Worm (Caenorhabditis elegans) whole organism, L2 larva: ENCODE results near the gene C06H5.11.
"Not testable (repeated sequence)": the region's sequence is repeated elsewhere in the genome, so short reads cannot be mapped to it uniquely, and the experiment has no call there.

ENCODE experiments used
- C34F6.9 ChIP-seq: fragments of 150-350 bp; optimal IDR thresholded peaks from 2 replicates; lab custom pipeline; 2014; ENCODE audit warnings: missing biosample characterization, missing genetic modification characterization
- F13H6.1 ChIP-seq: sonication (generic microtip); optimal IDR thresholded peaks from 2 replicates; lab custom pipeline; 2016; ENCODE audit warnings: missing genetic modification characterization, missing compliant biosample characterization
- R02D3.7 ChIP-seq: fragments of 150-350 bp; optimal IDR thresholded peaks from 2 replicates; lab custom pipeline; 2014; ENCODE audit warnings: missing biosample characterization, missing genetic modification characterization
- Y55F3AM.14 ChIP-seq: fragments of 200-800 bp; sonication (Bioruptor generic); optimal IDR thresholded peaks from 2 replicates; lab custom pipeline; 2018; ENCODE audit warnings: mild to moderate bottlenecking, missing genetic modification characterization, missing compliant biosample characterization
- ZK546.5 ChIP-seq: sonication (generic microtip); optimal IDR thresholded peaks from 2 replicates; lab custom pipeline; 2017; ENCODE audit warnings: missing biosample characterization, missing genetic modification characterization
- alr-1 ChIP-seq: fragments of 150-350 bp; optimal IDR thresholded peaks from 2 replicates; lab custom pipeline; 2014; ENCODE audit warnings: missing biosample characterization, missing genetic modification characterization
- aly-2 ChIP-seq: fragments of 150-350 bp; optimal IDR thresholded peaks from 2 replicates; lab custom pipeline; 2014; ENCODE audit warnings: missing biosample characterization, missing genetic modification characterization
- ama-1 ChIP-seq: fragments of 150-350 bp; optimal IDR thresholded peaks from 2 replicates; lab custom pipeline; 2018; ENCODE audit warnings: inconsistent platforms
- blmp-1 ChIP-seq: sonication (generic microtip); optimal IDR thresholded peaks from 2 replicates; lab custom pipeline; 2017; ENCODE audit warnings: missing genetic modification characterization, mild to moderate bottlenecking, missing compliant biosample characterization, antibody characterized with exemption, moderate library complexity; ENCODE audit not compliant: insufficient read depth
- ceh-16 ChIP-seq: fragments of 150-350 bp; optimal IDR thresholded peaks from 2 replicates; lab custom pipeline; 2014; ENCODE audit warnings: missing biosample characterization, missing genetic modification characterization
- ceh-82 ChIP-seq: fragments of 150-350 bp; optimal IDR thresholded peaks from 2 replicates; lab custom pipeline; 2014; ENCODE audit warnings: missing biosample characterization, missing genetic modification characterization
- crh-2 ChIP-seq: sonication (generic microtip); optimal IDR thresholded peaks from 2 replicates; lab custom pipeline; 2017; ENCODE audit warnings: missing biosample characterization, missing genetic modification characterization
- dmd-4 ChIP-seq: sonication (generic microtip); optimal IDR thresholded peaks from 2 replicates; lab custom pipeline; 2017; ENCODE audit warnings: missing biosample characterization, missing genetic modification characterization
- egl-27 ChIP-seq: sonication (generic microtip); optimal IDR thresholded peaks from 3 replicates; lab custom pipeline; 2017; ENCODE audit warnings: missing biosample characterization, missing genetic modification reagents, missing genetic modification characterization
- elt-1 ChIP-seq: fragments of 150-350 bp; optimal IDR thresholded peaks from 2 replicates; lab custom pipeline; 2014; ENCODE audit warnings: missing biosample characterization, missing genetic modification characterization
- elt-3 ChIP-seq: sonication (generic microtip); optimal IDR thresholded peaks from 2 replicates; lab custom pipeline; 2017; ENCODE audit warnings: missing biosample characterization, missing genetic modification characterization
- fos-1 ChIP-seq: fragments of 150-350 bp; optimal IDR thresholded peaks from 2 replicates; lab custom pipeline; 2014; ENCODE audit warnings: missing biosample characterization, missing genetic modification characterization
- gmeb-1 ChIP-seq: fragments of 150-350 bp; optimal IDR thresholded peaks from 2 replicates; lab custom pipeline; 2014; ENCODE audit warnings: missing biosample characterization, missing genetic modification characterization
- lin-11 ChIP-seq: fragments of 150-350 bp; sonication (generic microtip); optimal IDR thresholded peaks from 2 replicates; lab custom pipeline; 2014; ENCODE audit warnings: missing biosample characterization, missing genetic modification characterization, inconsistent platforms, mixed read lengths
- lin-13 ChIP-seq: fragments of 150-350 bp; optimal IDR thresholded peaks from 2 replicates; lab custom pipeline; 2014; ENCODE audit warnings: missing biosample characterization, missing genetic modification reagents, missing genetic modification characterization
- lin-39 ChIP-seq: fragments of 150-350 bp; optimal IDR thresholded peaks from 2 replicates; lab custom pipeline; 2014; ENCODE audit warnings: missing biosample characterization, missing genetic modification reagents, missing genetic modification characterization
- lsy-2 ChIP-seq, 2 experiments: fragments of 150-350 bp in 1 of 2; sonication (generic microtip) in 1 of 2; optimal IDR thresholded peaks; 2 replicates each; lab custom pipeline; 2014 to 2017; ENCODE audit warnings: missing biosample characterization in 2 of 2, missing genetic modification characterization in 2 of 2
- mab-5 ChIP-seq: fragments of 150-350 bp; optimal IDR thresholded peaks from 2 replicates; lab custom pipeline; 2014; ENCODE audit warnings: missing biosample characterization, missing genetic modification characterization
- mbf-1 ChIP-seq: sonication (generic microtip); optimal IDR thresholded peaks from 2 replicates; lab custom pipeline; 2017; ENCODE audit warnings: missing biosample characterization, missing genetic modification characterization
- mdl-1 ChIP-seq, 2 experiments: fragments of 150-350 bp in 1 of 2; sonication (generic microtip) in 1 of 2; optimal IDR thresholded peaks; 2 replicates each; lab custom pipeline; 2017; ENCODE audit warnings: missing biosample characterization in 2 of 2, missing genetic modification characterization in 2 of 2
- nhr-10 ChIP-seq: sonication (generic microtip); optimal IDR thresholded peaks from 2 replicates; lab custom pipeline; 2017; ENCODE audit warnings: missing biosample characterization, missing genetic modification characterization
- nhr-11 ChIP-seq: fragments of 150-350 bp; optimal IDR thresholded peaks from 2 replicates; lab custom pipeline; 2014; ENCODE audit warnings: missing biosample characterization, missing genetic modification characterization
- nhr-12 ChIP-seq: fragments of 150-350 bp; optimal IDR thresholded peaks from 2 replicates; lab custom pipeline; 2014; ENCODE audit warnings: missing biosample characterization, missing genetic modification characterization
- nhr-129 ChIP-seq: fragments of 150-350 bp; optimal IDR thresholded peaks from 2 replicates; lab custom pipeline; 2014; ENCODE audit warnings: missing biosample characterization, missing genetic modification characterization
- nhr-21 ChIP-seq: fragments of 150-350 bp; optimal IDR thresholded peaks from 2 replicates; lab custom pipeline; 2014; ENCODE audit warnings: missing biosample characterization, missing genetic modification characterization
- nhr-23 ChIP-seq: fragments of 150-350 bp; optimal IDR thresholded peaks from 2 replicates; lab custom pipeline; 2014; ENCODE audit warnings: missing biosample characterization, missing genetic modification reagents, missing genetic modification characterization
- nhr-237 ChIP-seq: fragments of 150-350 bp; optimal IDR thresholded peaks from 2 replicates; lab custom pipeline; 2014; ENCODE audit warnings: missing biosample characterization, missing genetic modification characterization
- nhr-25 ChIP-seq: fragments of 150-350 bp; sonication (generic microtip); optimal IDR thresholded peaks from 3 replicates; lab custom pipeline; 2014; ENCODE audit warnings: missing biosample characterization, missing genetic modification characterization
- nhr-6 ChIP-seq: fragments of 150-350 bp; optimal IDR thresholded peaks from 2 replicates; lab custom pipeline; 2014; ENCODE audit warnings: missing biosample characterization, missing genetic modification characterization
- nhr-77 ChIP-seq: fragments of 150-350 bp; optimal IDR thresholded peaks from 2 replicates; lab custom pipeline; 2014; ENCODE audit warnings: missing biosample characterization, missing genetic modification characterization
- peb-1 ChIP-seq: fragments of 150-350 bp; optimal IDR thresholded peaks from 2 replicates; lab custom pipeline; 2014; ENCODE audit warnings: missing biosample characterization, missing genetic modification characterization
- sem-4 ChIP-seq: fragments of 150-350 bp; optimal IDR thresholded peaks from 2 replicates; lab custom pipeline; 2014; ENCODE audit warnings: missing biosample characterization, missing genetic modification reagents, missing genetic modification characterization
- skn-1 ChIP-seq: sonication (generic microtip); optimal IDR thresholded peaks from 2 replicates; lab custom pipeline; 2017; ENCODE audit warnings: missing biosample characterization, missing genetic modification characterization
- sma-3 ChIP-seq: sonication (generic microtip); optimal IDR thresholded peaks from 2 replicates; lab custom pipeline; 2016; ENCODE audit warnings: missing genetic modification reagents, missing genetic modification characterization, missing compliant biosample characterization
- sma-9 ChIP-seq, 2 experiments: fragments of 150-350 bp in 1 of 2; sonication (generic microtip) in 1 of 2; optimal IDR thresholded peaks; 2 replicates each; lab custom pipeline; 2014 to 2016; ENCODE audit warnings: missing genetic modification characterization in 2 of 2, mild to moderate bottlenecking in 1 of 2, missing biosample characterization in 1 of 2, missing compliant biosample characterization in 1 of 2, missing genetic modification reagents in 1 of 2, moderate library complexity in 1 of 2
- snpc-4 ChIP-seq: fragments of 150-350 bp; optimal IDR thresholded peaks from 2 replicates; lab custom pipeline; 2014; ENCODE audit warnings: missing biosample characterization, missing genetic modification characterization
- unc-39 ChIP-seq: fragments of 150-350 bp; optimal IDR thresholded peaks from 2 replicates; lab custom pipeline; 2014; ENCODE audit warnings: missing biosample characterization, missing genetic modification characterization
- unc-55 ChIP-seq: fragments of 150-350 bp; sonication (generic microtip); optimal IDR thresholded peaks from 3 replicates; lab custom pipeline; 2014; ENCODE audit warnings: missing biosample characterization, missing genetic modification reagents, missing genetic modification characterization
- unc-62 ChIP-seq: fragments of 150-350 bp; optimal IDR thresholded peaks from 2 replicates; lab custom pipeline; 2014; ENCODE audit warnings: missing biosample characterization, missing genetic modification reagents, missing genetic modification characterization
- zag-1 ChIP-seq: fragments of 150-350 bp; optimal IDR thresholded peaks from 2 replicates; lab custom pipeline; 2014; ENCODE audit warnings: missing biosample characterization, missing genetic modification characterization
- ztf-1 ChIP-seq: fragments of 200-800 bp; sonication (Bioruptor generic); conservative IDR thresholded peaks from 2 replicates; pipeline ENCODE4 v1.3.6; 2022; ENCODE audit warnings: missing genetic modification characterization, missing compliant biosample characterization
- ztf-11 ChIP-seq: sonication (generic microtip); optimal IDR thresholded peaks from 2 replicates; lab custom pipeline; 2017; ENCODE audit warnings: missing biosample characterization, missing genetic modification characterization
- ztf-4 ChIP-seq: fragments of 150-350 bp; optimal IDR thresholded peaks from 2 replicates; lab custom pipeline; 2014; ENCODE audit warnings: missing biosample characterization, missing genetic modification characterization

C06H5.11 gene

ce11 chrV:17924095-17925000 lies 30.5 kb upstream of the C06H5.11 start, which contains the start of gene usp-50:
Gene usp-50 (plus strand): TSS chrV:17924916.
- TF ChIP-seq blmp-1 (tag; lab: Kevin White, UChicago); ceh-16 (tag; lab: Kevin White, UChicago); R02D3.7: not testable (repeated sequence)

ce11 chrV:17921423-17921822 lies 27.6 kb upstream of the C06H5.11 start, which contains the start of gene E01B7.2:
Gene E01B7.2 (plus strand): TSS chrV:17921772.
- TF ChIP-seq nhr-11 (tag; lab: Kevin White, UChicago) (no peak), nhr-10 (no peak), nhr-12 (no peak), F13H6.1 (tag; lab: Kevin White, UChicago) (peak; percentile 65), mdl-1 (tag; optimal IDR thresholded peaks at IDR 0.05; lab: Kevin White, UChicago) (no peak), mab-5 (peak; percentile 65), unc-62 (GFP tag; lab: Kevin White, UChicago) (no peak), zag-1 (no peak), ceh-82 (tag; lab: Kevin White, UChicago) (peak; percentile 13), Y55F3AM.14 (no peak), lin-39 (tag; lab: Kevin White, UChicago) (no peak), sma-3 (GFP tag; lab: Kevin White, UChicago) (peak; percentile 77), R02D3.7 (peak; percentile 39), ama-1 (peak; percentile 67), sma-9 (GFP tag; optimal IDR thresholded peaks at IDR 0.05; lab: Kevin White, UChicago) (peak; percentile 76), sma-9 (tag; optimal IDR thresholded peaks at IDR 0.05; lab: Kevin White, UChicago) (no peak), gmeb-1 (tag; lab: Kevin White, UChicago) (peak; percentile 99), peb-1 (no peak), nhr-6 (tag; lab: Kevin White, UChicago) (peak; percentile 72), blmp-1 (tag; lab: Kevin White, UChicago) (peak; percentile 18), alr-1 (tag; lab: Kevin White, UChicago) (no peak), nhr-21 (tag; lab: Kevin White, UChicago) (peak; percentile 65), ztf-1 (GFP tag; lab: Robert Waterston, UW) (no peak), lsy-2 (tag; optimal IDR thresholded peaks at IDR 0.05; lab: Kevin White, UChicago) (peak; percentile 80 to 90), fos-1 (tag; lab: Kevin White, UChicago) (peak; percentile 12), dmd-4 (tag; lab: Kevin White, UChicago) (no peak), ceh-16 (tag; lab: Kevin White, UChicago) (no peak), crh-2 (peak; percentile 86), lin-13 (GFP tag; lab: Kevin White, UChicago) (peak; percentile 83), lin-11 (peak; percentile 17), elt-3 (tag; lab: Kevin White, UChicago) (no peak), nhr-77 (tag; lab: Kevin White, UChicago) (no peak), ztf-4 (tag; lab: Kevin White, UChicago) (no peak), snpc-4 (tag; lab: Kevin White, UChicago) (peak; percentile 79), mbf-1 (tag; lab: Kevin White, UChicago) (no peak), nhr-129 (tag; lab: Kevin White, UChicago) (peak; percentile 49), elt-1 (no peak), unc-55 (GFP tag; lab: Kevin White, UChicago) (peak; percentile 89), ztf-11 (tag; lab: Kevin White, UChicago) (no peak), C34F6.9 (tag; lab: Kevin White, UChicago) (peak; percentile 85), nhr-237 (tag; lab: Kevin White, UChicago) (no peak), egl-27 (tag; lab: Kevin White, UChicago) (peak; percentile 71), skn-1 (tag; lab: Kevin White, UChicago) (peak; percentile 21), nhr-25 (peak; percentile 67), aly-2 (tag; lab: Kevin White, UChicago) (no peak), ZK546.5 (tag; lab: Kevin White, UChicago) (no peak), nhr-23 (tag; lab: Kevin White, UChicago) (no peak), sem-4 (tag; lab: Kevin White, UChicago) (peak; percentile 64), unc-39 (tag; lab: Kevin White, UChicago) (no peak)
- TF ChIP-seq, all 48 proteins: peak for 24
